Fruit fly (Drosophila melanogaster): ENCODE measurements around the gene AdipoR.

- TF ChIP-seq gem (tag; optimal IDR thresholded peaks at IDR 0.05) (no peak), CG5245 (GFP tag; optimal IDR thresholded peaks at IDR 0.05) (no peak), fd96Cb (tag; optimal IDR thresholded peaks at IDR 0.05) (no peak), lov (optimal IDR thresholded peaks at IDR 0.05) (no peak), lov (GFP tag; IDR thresholded peaks at IDR 0.05) (no peak), z (GFP tag; IDR thresholded peaks at IDR 0.05) (no peak)
These were observed 2.7 kb upstream of the AdipoR start, which contains the start of gene bond for dm6 chr3R:22550306-22550812.
